Worm (Caenorhabditis elegans): Measurements from ENCODE around the gene snt-2.

ce11 chrIII:835713-836278 is 42.3 kb upstream of the snt-2 start:
- peak; percentile 61 for TF ChIP-seq C38D4.7 (GFP tag; optimal IDR thresholded peaks at IDR 0.05)
- no peak for TF ChIP-seq zip-5 (tag; optimal IDR thresholded peaks at IDR 0.05)
- no peak for TF ChIP-seq elt-4 (tag; optimal IDR thresholded peaks at IDR 0.05)
- TF ChIP-seq ets-4 (tag; optimal IDR thresholded peaks at IDR 0.05): no peak
- TF ChIP-seq pqm-1 (tag; optimal IDR thresholded peaks at IDR 0.05): no peak
- peak; percentile 57 for TF ChIP-seq lin-11 (tag; optimal IDR thresholded peaks at IDR 0.05)
- no peak for TF ChIP-seq unc-42 (tag; optimal IDR thresholded peaks at IDR 0.05)
- peak; percentile 52 for TF ChIP-seq K02D7.2 (tag; optimal IDR thresholded peaks at IDR 0.05)
